Worm (Caenorhabditis elegans) whole organism, late embryonic: ENCODE data around the gene F14H3.14.

Experiments
- F13H6.1 ChIP-seq: sonication (generic microtip); optimal IDR thresholded peaks from 2 replicates; lab custom pipeline; 2016; ENCODE audit warnings: missing genetic modification characterization, missing compliant biosample characterization
- ceh-30 ChIP-seq: fragments of 150-350 bp; optimal IDR thresholded peaks from 2 replicates; lab custom pipeline; 2014; ENCODE audit warnings: missing biosample characterization, missing genetic modification characterization
- elt-4 ChIP-seq: sonication (generic microtip); optimal IDR thresholded peaks from 2 replicates; lab custom pipeline; 2016; ENCODE audit warnings: missing genetic modification characterization, missing compliant biosample characterization
- fkh-10 ChIP-seq: fragments of 150-350 bp; optimal IDR thresholded peaks from 2 replicates; lab custom pipeline; 2014; ENCODE audit warnings: missing biosample characterization, missing genetic modification reagents, missing genetic modification characterization
- hlh-13 ChIP-seq: fragments of 200-800 bp; sonication (Bioruptor generic); optimal IDR thresholded peaks from 2 replicates; lab custom pipeline; 2018; ENCODE audit warnings: mild to moderate bottlenecking, missing genetic modification characterization, missing compliant biosample characterization
- lin-11 ChIP-seq: fragments of 200-800 bp; sonication (Bioruptor generic); optimal IDR thresholded peaks from 2 replicates; lab custom pipeline; 2018; ENCODE audit warnings: mild to moderate bottlenecking, missing genetic modification characterization, missing compliant biosample characterization
- mec-3 ChIP-seq: sonication (generic microtip); optimal IDR thresholded peaks from 2 replicates; lab custom pipeline; 2016; ENCODE audit warnings: borderline replicate concordance, missing genetic modification characterization, missing compliant biosample characterization
- nhr-11 ChIP-seq: fragments of 150-350 bp; optimal IDR thresholded peaks from 2 replicates; lab custom pipeline; 2014; ENCODE audit warnings: missing biosample characterization, missing genetic modification characterization
- pqm-1 ChIP-seq: sonication (generic microtip); optimal IDR thresholded peaks from 2 replicates; lab custom pipeline; 2016; ENCODE audit warnings: missing genetic modification characterization, missing compliant biosample characterization
- sox-4 ChIP-seq: sonication (generic microtip); optimal IDR thresholded peaks from 2 replicates; lab custom pipeline; 2017; ENCODE audit warnings: mild to moderate bottlenecking, missing genetic modification characterization, inconsistent platforms, missing compliant biosample characterization
- tbx-2 ChIP-seq: sonication (generic microtip); optimal IDR thresholded peaks from 2 replicates; lab custom pipeline; 2016; ENCODE audit warnings: missing genetic modification characterization, missing compliant biosample characterization

DNA sequence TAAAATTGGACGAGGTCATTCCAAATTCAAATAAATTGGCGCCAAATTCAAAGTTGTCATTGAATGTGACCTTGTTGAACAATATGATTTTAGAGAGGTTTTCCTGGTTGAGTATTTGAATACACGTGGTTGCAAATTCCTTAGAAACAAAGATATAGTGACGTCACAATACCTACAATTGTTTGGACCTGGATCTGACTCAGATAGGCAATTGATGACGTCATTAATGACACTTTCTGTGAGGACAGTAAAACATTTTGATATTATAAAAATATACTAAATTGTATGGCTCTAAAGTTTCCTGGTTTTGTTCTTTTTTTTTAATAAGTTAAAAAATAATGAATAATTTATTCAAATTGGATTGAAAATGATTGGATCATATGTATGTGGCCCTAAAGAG is 21.3 kb downstream of the F14H3.14 start:
- no peak for TF ChIP-seq lin-11 (tag; lab: Kevin White, UChicago)
- TF ChIP-seq nhr-11 (tag; lab: Kevin White, UChicago): no peak
- TF ChIP-seq ceh-30: no peak
- no peak for TF ChIP-seq hlh-13 (GFP tag; lab: Kevin White, UChicago)
- TF ChIP-seq sox-4 (tag; lab: Kevin White, UChicago): no peak
- TF ChIP-seq tbx-2: no peak
- no peak for TF ChIP-seq elt-4 (tag; lab: Kevin White, UChicago)
- TF ChIP-seq fkh-10 (GFP tag; lab: Kevin White, UChicago): no peak
- no peak for TF ChIP-seq mec-3 (tag; lab: Kevin White, UChicago)
- no peak for TF ChIP-seq F13H6.1
- no peak for TF ChIP-seq pqm-1 (tag; lab: Kevin White, UChicago)
